Worm (Caenorhabditis elegans) whole organism, mixed stage, embryonic: ENCODE data around the gene ZK666.1.

Experiments
- M03D4.4 ChIP-seq: sonication (generic microtip); optimal IDR thresholded peaks from 2 replicates; lab custom pipeline; 2017; ENCODE audit warnings: mild to moderate bottlenecking, missing genetic modification characterization, missing compliant biosample characterization
- ces-1 ChIP-seq: fragments of 150-350 bp; optimal IDR thresholded peaks from 2 replicates; lab custom pipeline; 2014; ENCODE audit warnings: missing biosample characterization, missing genetic modification reagents, missing genetic modification characterization
- ham-2 ChIP-seq: fragments of 200-800 bp; sonication (Bioruptor generic); optimal IDR thresholded peaks from 2 replicates; lab custom pipeline; 2018; ENCODE audit warnings: mild to moderate bottlenecking, missing genetic modification characterization, missing compliant biosample characterization
- hlh-1 ChIP-seq: fragments of 150-350 bp; optimal IDR thresholded peaks from 2 replicates; lab custom pipeline; 2014; ENCODE audit warnings: missing biosample characterization, missing genetic modification reagents, missing genetic modification characterization
- mep-1 ChIP-seq: fragments of 150-350 bp; optimal IDR thresholded peaks from 2 replicates; lab custom pipeline; 2017; ENCODE audit warnings: missing biosample characterization, missing genetic modification reagents, missing genetic modification characterization, inconsistent platforms
- nhr-237 ChIP-seq: fragments of 150-350 bp; optimal IDR thresholded peaks from 2 replicates; lab custom pipeline; 2014; ENCODE audit warnings: missing biosample characterization, missing genetic modification characterization
- nhr-28 ChIP-seq: fragments of 150-350 bp; optimal IDR thresholded peaks from 2 replicates; lab custom pipeline; 2014; ENCODE audit warnings: missing biosample characterization, missing genetic modification characterization
- pha-4 ChIP-seq: fragments of 150-350 bp; optimal IDR thresholded peaks from 2 replicates; lab custom pipeline; 2018; ENCODE audit warnings: missing biosample characterization, missing genetic modification reagents, missing genetic modification characterization
- snpc-4 ChIP-seq: fragments of 150-350 bp; optimal IDR thresholded peaks from 2 replicates; lab custom pipeline; 2014; ENCODE audit warnings: missing biosample characterization, missing genetic modification characterization
- ztf-11 ChIP-seq: fragments of 150-350 bp; optimal IDR thresholded peaks from 2 replicates; lab custom pipeline; 2014; ENCODE audit warnings: missing biosample characterization, missing genetic modification characterization

ZK666.1 gene

ce11 chrII:10435836-10436235 is 35.3 kb downstream of the ZK666.1 start, which contains the start of gene cut-4:
Gene cut-4, plus strand, starts transcription at chrII:10436136.
- TF ChIP-seq pha-4 (no peak), ces-1 (no peak)

ce11 chrII:10421941-10422340 is 49.2 kb downstream of the ZK666.1 start, which contains the start of gene frpr-21:
Gene frpr-21, minus strand, starts transcription at chrII:10422041.
- TF ChIP-seq M03D4.4 (no peak), nhr-237 (tag; lab: Kevin White, UChicago) (no peak), hlh-1 (tag; lab: Kevin White, UChicago) (no peak), mep-1 (tag; lab: Kevin White, UChicago) (no peak), nhr-28 (tag; lab: Kevin White, UChicago) (no peak), ztf-11 (tag; lab: Kevin White, UChicago) (no peak), snpc-4 (tag; lab: Kevin White, UChicago) (no peak), ham-2 (GFP tag; lab: Kevin White, UChicago) (no peak)
- TF ChIP-seq, all 35 proteins: peak for 0
